Comparison of ENCODE assay signal across 5 worm cellular contexts in the genomic region with DNA sequence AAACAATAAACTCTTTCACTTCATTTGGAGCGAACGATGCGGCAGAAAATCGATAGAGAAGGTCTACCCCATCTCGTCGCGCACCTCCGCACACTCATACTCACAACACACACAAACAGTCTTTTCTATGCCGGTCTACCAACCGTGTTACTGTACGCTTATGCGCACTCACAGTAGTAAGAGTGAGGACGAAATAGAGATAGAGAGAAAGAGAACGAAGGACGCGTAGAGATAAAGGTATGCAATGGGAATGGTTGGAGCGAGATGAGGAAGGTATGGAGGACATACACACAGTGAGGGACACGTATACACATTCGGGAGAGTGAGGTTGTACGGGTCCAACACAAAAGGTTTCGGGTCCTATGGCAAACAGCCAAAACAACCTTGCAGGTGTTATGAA.
A peak's percentile ranks its signal among the peaks of the same experiment; 100 is the strongest.
TF ChIP-seq lines count a peak whose summit lies in the region.

No protein-coding gene starts in this region.

TF ChIP-seq in whole organism, L1 larva, 84 proteins besides CTCF, POLR2A, EP300 and RAD21 (continues in another document):
- TF ChIP-seq elt-2 (tag; optimal IDR thresholded peaks at IDR 0.05; lab: Kevin White, UChicago) (no peak), snu-23 (GFP tag; optimal IDR thresholded peaks at IDR 0.05; lab: Kevin White, UChicago) (peak; percentile 56), ztf-11 (tag; optimal IDR thresholded peaks at IDR 0.05; lab: Kevin White, UChicago) (no peak), hlh-17 (GFP tag; optimal IDR thresholded peaks at IDR 0.05; lab: Kevin White, UChicago; ENCODE audit: borderline replicate concordance) (no peak), dpl-1 (GFP tag; optimal IDR thresholded peaks at IDR 0.05; lab: Kevin White, UChicago) (peak in 2 of 3 experiments; percentile 12 to 31), nhr-77 (tag; optimal IDR thresholded peaks at IDR 0.05; lab: Kevin White, UChicago) (no peak), lin-39 (tag; optimal IDR thresholded peaks at IDR 0.05; lab: Kevin White, UChicago) (no peak), mdl-1 (tag; optimal IDR thresholded peaks at IDR 0.05; lab: Kevin White, UChicago) (peak in 1 of 2 experiments; percentile 27), lin-14 (GFP tag; optimal IDR thresholded peaks at IDR 0.05; lab: Kevin White, UChicago) (peak; percentile 71), xbp-1 (tag; optimal IDR thresholded peaks at IDR 0.05; lab: Kevin White, UChicago) (no peak), zag-1 (tag; optimal IDR thresholded peaks at IDR 0.05; lab: Kevin White, UChicago) (no peak), egl-13 (tag; optimal IDR thresholded peaks at IDR 0.05; lab: Kevin White, UChicago) (no peak), fos-1 (tag; optimal IDR thresholded peaks at IDR 0.05; lab: Kevin White, UChicago) (no peak), ceh-63 (GFP tag; optimal IDR thresholded peaks at IDR 0.05; lab: Kevin White, UChicago) (no peak), nhr-85 (tag; lab: Kevin White, UChicago) (peak; percentile 79), hlh-4 (tag; optimal IDR thresholded peaks at IDR 0.05; lab: Kevin White, UChicago) (no peak), lin-13 (GFP tag; optimal IDR thresholded peaks at IDR 0.05; lab: Kevin White, UChicago) (no peak), ceh-82 (tag; optimal IDR thresholded peaks at IDR 0.05; lab: Kevin White, UChicago) (no peak)

TF ChIP-seq in whole organism, L3 larva, 47 proteins besides CTCF, POLR2A, EP300 and RAD21 (continues in another document):
- TF ChIP-seq nhr-67 (tag; optimal IDR thresholded peaks at IDR 0.05; lab: Kevin White, UChicago) (no peak), nhr-28 (tag; optimal IDR thresholded peaks at IDR 0.05; lab: Kevin White, UChicago) (no peak), elt-2 (tag; optimal IDR thresholded peaks at IDR 0.05; lab: Kevin White, UChicago) (peak; percentile 31), mml-1 (tag; optimal IDR thresholded peaks at IDR 0.05; lab: Kevin White, UChicago) (no peak), nhr-43 (tag; optimal IDR thresholded peaks at IDR 0.05; lab: Kevin White, UChicago; ENCODE audit: poor library complexity, severe bottlenecking) (no peak), eor-1 (tag; optimal IDR thresholded peaks at IDR 0.05; lab: Kevin White, UChicago) (no peak), ZK546.5 (tag; optimal IDR thresholded peaks at IDR 0.05; lab: Kevin White, UChicago) (no peak), ceh-82 (tag; optimal IDR thresholded peaks at IDR 0.05; lab: Kevin White, UChicago) (no peak), elt-1 (tag; optimal IDR thresholded peaks at IDR 0.05; lab: Kevin White, UChicago) (no peak), nhr-25 (tag; optimal IDR thresholded peaks at IDR 0.05; lab: Kevin White, UChicago) (peak; percentile 93), egl-5 (tag; optimal IDR thresholded peaks at IDR 0.05; lab: Kevin White, UChicago) (no peak), zag-1 (tag; optimal IDR thresholded peaks at IDR 0.05; lab: Kevin White, UChicago) (no peak), lin-15B (tag; optimal IDR thresholded peaks at IDR 0.05; lab: Kevin White, UChicago) (peak; percentile 14), jun-1 (tag; optimal IDR thresholded peaks at IDR 0.05; lab: Kevin White, UChicago) (no peak), lin-39 (tag; optimal IDR thresholded peaks at IDR 0.05; lab: Kevin White, UChicago) (peak; percentile 1), fos-1 (tag; optimal IDR thresholded peaks at IDR 0.05; lab: Kevin White, UChicago) (no peak), ceh-28 (tag; optimal IDR thresholded peaks at IDR 0.05; lab: Kevin White, UChicago) (peak; percentile 45), ztf-11 (tag; optimal IDR thresholded peaks at IDR 0.05; lab: Kevin White, UChicago) (no peak), ceh-16 (tag; optimal IDR thresholded peaks at IDR 0.05; lab: Kevin White, UChicago) (no peak)

TF ChIP-seq in whole organism, early embryonic, 17 proteins besides CTCF, POLR2A, EP300 and RAD21:
- TF ChIP-seq hmg-4 (GFP tag; optimal IDR thresholded peaks at IDR 0.05; lab: Kevin White, UChicago): peak; percentile 87
- peak; percentile 40; the same call in 1 of the 2 replicates for TF ChIP-seq sea-1 (GFP tag; conservative IDR thresholded peaks at IDR 0.05; lab: Robert Waterston, UW)
- peak; percentile 74 for TF ChIP-seq B0310.2 (tag; optimal IDR thresholded peaks at IDR 0.05; lab: Kevin White, UChicago)
- peak; percentile 17 for TF ChIP-seq ceh-36 (tag; optimal IDR thresholded peaks at IDR 0.05; lab: Kevin White, UChicago)
- TF ChIP-seq flt-1 (GFP tag; IDR thresholded peaks at IDR 0.05; lab: Robert Waterston, UW): no peak
- TF ChIP-seq pes-1 (GFP tag; IDR thresholded peaks at IDR 0.05; lab: Robert Waterston, UW): no peak
- TF ChIP-seq F13C5.2 (tag; optimal IDR thresholded peaks at IDR 0.05; lab: Kevin White, UChicago): peak; percentile 38
- TF ChIP-seq ets-7 (tag; optimal IDR thresholded peaks at IDR 0.05; lab: Kevin White, UChicago): no peak
TF ChIP-seq in whole organism, early embryonic: peak in this region for 5.

TF ChIP-seq in whole organism, midembryonic, 9 proteins besides CTCF, POLR2A, EP300 and RAD21:
- TF ChIP-seq ref-1 (GFP tag; conservative IDR thresholded peaks at IDR 0.05; lab: Robert Waterston, UW): no peak
- TF ChIP-seq ztf-23 (GFP tag; IDR thresholded peaks at IDR 0.05; lab: Robert Waterston, UW): 0 out of 2 replicates have a peak, but pooled peaks have one; percentile 30
- TF ChIP-seq flt-1 (GFP tag; IDR thresholded peaks at IDR 0.05; lab: Robert Waterston, UW): peak; percentile 24; the same call in 1 of the 2 replicates
- TF ChIP-seq cog-1 (tag; optimal IDR thresholded peaks at IDR 0.05; lab: Kevin White, UChicago): peak; percentile 14
- TF ChIP-seq tab-1 (GFP tag; IDR thresholded peaks at IDR 0.05; lab: Robert Waterston, UW): no peak
- peak; percentile 55; the same call in 1 of the 2 replicates for TF ChIP-seq T22C8.4 (GFP tag; IDR thresholded peaks at IDR 0.05; lab: Robert Waterston, UW)

TF ChIP-seq in whole organism, young adult, 124 proteins besides CTCF, POLR2A, EP300 and RAD21:
- TF ChIP-seq ceh-27 (GFP tag; optimal IDR thresholded peaks at IDR 0.05; lab: Kevin White, UChicago) (peak; percentile 49), attf-5 (GFP tag; optimal IDR thresholded peaks at IDR 0.05; lab: Kevin White, UChicago) (peak; percentile 62), hsf-1 (GFP tag; IDR thresholded peaks at IDR 0.05; lab: Robert Waterston, UW) (no peak), Y95B8A.8 (GFP tag; IDR thresholded peaks at IDR 0.05; lab: Robert Waterston, UW) (no peak), zfh-2 (GFP tag; conservative IDR thresholded peaks at IDR 0.05; lab: Robert Waterston, UW) (no peak), mel-28 (tag; optimal IDR thresholded peaks at IDR 0.05; lab: Kevin White, UChicago; ENCODE audit: borderline replicate concordance) (no peak), hmg-1.2 (GFP tag; IDR thresholded peaks at IDR 0.05; lab: Robert Waterston, UW) (peak; percentile 44; the same call in 1 of the 2 replicates), dox-1 (GFP tag; IDR thresholded peaks at IDR 0.05; lab: Robert Waterston, UW) (peak; percentile 44; the same call in 1 of the 2 replicates), mcd-1 (GFP tag; IDR thresholded peaks at IDR 0.05; lab: Robert Waterston, UW) (0 out of 2 replicates have a peak, but pooled peaks have one; percentile 22), cebp-1 (GFP tag; IDR thresholded peaks at IDR 0.05; lab: Robert Waterston, UW) (no peak), cebp-1 (tag; optimal IDR thresholded peaks at IDR 0.05; lab: Kevin White, UChicago) (peak; percentile 44), snpc-4 (GFP tag; optimal IDR thresholded peaks at IDR 0.05; lab: Kevin White, UChicago) (no peak), snpc-4 (tag; optimal IDR thresholded peaks at IDR 0.05; lab: Kevin White, UChicago) (peak in 2 of 4 experiments; percentile 14 to 22), xnd-1 (tag; optimal IDR thresholded peaks at IDR 0.05; lab: Kevin White, UChicago) (no peak), nhr-80 (tag; optimal IDR thresholded peaks at IDR 0.05; lab: Kevin White, UChicago) (peak; percentile 44), K12H6.12 (tag; optimal IDR thresholded peaks at IDR 0.05; lab: Kevin White, UChicago) (no peak), nfya-2 (GFP tag; IDR thresholded peaks at IDR 0.05; lab: Robert Waterston, UW) (no peak)

Comparison
In these comparisons a context has a peak if more than half of its experiments do, and no peak if none do; other contexts are left out.
1. Of the 8 proteins assayed by ChIP-seq in both whole organism, young adult and whole organism, L1 larva: peak only in whole organism, young adult: none; only in whole organism, L1 larva: dpl-1 and efl-1; in both: none; in neither: 4; mixed calls (peak in some experiments, not most) for 2.